Worm (Caenorhabditis elegans): ENCODE results near the gene C17B7.9.

- no peak for TF ChIP-seq hlh-8 (tag; optimal IDR thresholded peaks at IDR 0.05)
- no peak for TF ChIP-seq dmd-4 (tag; optimal IDR thresholded peaks at IDR 0.05; ENCODE audit: borderline replicate concordance)
- no peak for TF ChIP-seq pros-1 (tag; optimal IDR thresholded peaks at IDR 0.05)
- TF ChIP-seq tbx-2 (tag; optimal IDR thresholded peaks at IDR 0.05): no peak
- TF ChIP-seq F13H6.1 (tag; optimal IDR thresholded peaks at IDR 0.05): no peak
- no peak for TF ChIP-seq Y22D7AL.16 (tag; optimal IDR thresholded peaks at IDR 0.05)
- TF ChIP-seq pha-4 (tag; optimal IDR thresholded peaks at IDR 0.05): no peak
- TF ChIP-seq npax-4 (tag; optimal IDR thresholded peaks at IDR 0.05): no peak
- no peak for TF ChIP-seq ztf-16 (tag; optimal IDR thresholded peaks at IDR 0.05)
- no peak for TF ChIP-seq rnt-1 (tag; optimal IDR thresholded peaks at IDR 0.05)
- no peak for TF ChIP-seq sox-2 (GFP tag; IDR thresholded peaks at IDR 0.05)
- no peak for TF ChIP-seq fax-1 (tag; optimal IDR thresholded peaks at IDR 0.05)
- TF ChIP-seq pag-3 (tag; optimal IDR thresholded peaks at IDR 0.05; ENCODE audit: borderline replicate concordance): no peak
- no peak for TF ChIP-seq pqm-1 (tag; optimal IDR thresholded peaks at IDR 0.05)
These were observed 21.0 kb upstream of the C17B7.9 start, which contains the start of gene C17B7.12 for ce11 chrV:3352925-3353324.

Data from whole organism, late embryonic.